Worm (Caenorhabditis elegans): ENCODE data around the gene K09A11.1.

K09A11.1 gene

DNA sequence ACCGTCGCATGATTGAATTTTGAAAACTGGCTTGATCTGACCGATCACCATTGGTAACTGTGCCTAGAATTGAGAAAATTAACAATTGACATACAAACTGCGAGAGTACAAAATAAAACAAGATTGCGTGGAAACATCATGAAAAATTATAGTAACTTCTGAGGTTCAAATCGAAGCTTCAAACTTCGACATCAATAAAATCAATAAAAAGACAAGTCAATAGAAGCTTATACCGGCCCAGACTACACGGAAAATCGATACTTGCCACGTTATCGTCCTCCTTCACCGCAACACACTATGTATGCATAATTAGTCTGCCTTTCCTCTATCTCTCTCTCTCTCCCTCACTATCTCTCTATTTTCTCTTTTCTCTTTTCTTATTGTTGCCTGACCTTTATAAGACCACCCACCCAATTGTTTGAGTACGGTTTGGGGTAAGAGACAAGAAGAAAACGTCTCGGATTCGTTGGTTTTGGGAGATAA, 35.6 kb upstream of the K09A11.1 start, which contains the start of gene skr-21:
Gene skr-21, minus strand, starts transcription at position 51 of the 483 bp plus-strand sequence.
- TF ChIP-seq dpff-1 (tag; optimal IDR thresholded peaks at IDR 0.05) = no peak
- no peak for TF ChIP-seq Y53F4B.3 (GFP tag; IDR thresholded peaks at IDR 0.05)
- no peak for TF ChIP-seq cebp-2 (GFP tag; IDR thresholded peaks at IDR 0.05)
- TF ChIP-seq sea-2 (GFP tag; IDR thresholded peaks at IDR 0.05) = no peak
- no peak for TF ChIP-seq K11D2.4 (GFP tag; IDR thresholded peaks at IDR 0.05)
- no peak for TF ChIP-seq egl-44 (GFP tag; IDR thresholded peaks at IDR 0.05)

DNA sequence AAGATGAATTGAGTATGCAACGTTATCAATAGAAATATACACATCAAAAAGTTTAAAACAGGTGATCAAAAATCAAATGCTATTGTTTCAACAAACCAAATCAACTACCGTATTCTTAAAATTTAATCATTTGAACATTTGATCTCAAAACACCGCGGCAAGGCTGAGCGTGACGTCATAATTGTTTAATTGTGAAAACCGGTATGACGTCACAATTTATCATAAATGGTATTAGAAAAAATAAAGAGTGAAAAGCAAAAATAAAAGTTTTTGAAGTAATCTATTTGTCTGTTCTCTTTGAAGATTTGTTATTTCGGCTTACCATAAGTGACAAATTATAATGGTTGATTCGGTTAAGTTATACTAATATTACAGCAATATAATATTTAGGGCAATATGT, 34.5 kb upstream of the K09A11.1 start:
- TF ChIP-seq snpc-4 (GFP tag; optimal IDR thresholded peaks at IDR 0.05) (no peak), snpc-4 (tag; optimal IDR thresholded peaks at IDR 0.05) (no peak), F22D6.2 (tag; optimal IDR thresholded peaks at IDR 0.05) (no peak), C06A6.2 (GFP tag; conservative IDR thresholded peaks at IDR 0.05) (no peak), zfh-2 (GFP tag; conservative IDR thresholded peaks at IDR 0.05) (no peak), nhr-90 (tag; optimal IDR thresholded peaks at IDR 0.05) (no peak), ztf-3 (GFP tag; optimal IDR thresholded peaks at IDR 0.05) (no peak), madf-10 (tag; optimal IDR thresholded peaks at IDR 0.05) (no peak), egl-44 (GFP tag; IDR thresholded peaks at IDR 0.05) (no peak), ceh-58 (GFP tag; IDR thresholded peaks at IDR 0.05) (no peak), F23B12.7 (tag; optimal IDR thresholded peaks at IDR 0.05; ENCODE audit: insufficient read depth) (no peak), ztf-25 (GFP tag; IDR thresholded peaks at IDR 0.05) (no peak), aptf-2 (GFP tag; conservative IDR thresholded peaks at IDR 0.05) (no peak)

DNA sequence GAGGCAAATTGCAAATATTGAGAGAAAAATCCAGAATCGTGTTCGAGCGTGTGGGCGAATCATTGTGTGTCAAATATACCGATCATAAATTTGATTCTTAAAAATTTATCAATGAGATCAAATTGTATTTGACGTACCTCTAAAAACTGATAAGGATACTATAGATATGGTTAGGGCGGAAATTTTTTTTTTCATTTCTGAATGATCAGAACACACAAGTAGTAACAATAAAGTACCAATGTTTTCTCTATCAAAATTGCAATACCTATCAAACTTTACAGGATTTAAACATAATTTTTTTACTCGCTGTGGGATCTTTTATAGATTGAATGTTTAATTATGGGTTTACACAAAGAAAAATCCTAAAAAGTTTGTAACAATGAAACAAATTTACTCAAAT, 30.0 kb upstream of the K09A11.1 start, which contains the start of gene bgnt-1.5:
Gene bgnt-1.5, minus strand, starts transcription at position 101 of the 400 bp plus-strand sequence.
- TF ChIP-seq nfyb-1 (GFP tag; IDR thresholded peaks at IDR 0.05) (no peak), somi-1 (GFP tag; optimal IDR thresholded peaks at IDR 0.05) (no peak), nhr-90 (tag; optimal IDR thresholded peaks at IDR 0.05) (no peak), let-526 (GFP tag; IDR thresholded peaks at IDR 0.05) (no peak), F10E7.11 (tag; optimal IDR thresholded peaks at IDR 0.05) (no peak), T26A5.8 (tag; optimal IDR thresholded peaks at IDR 0.05) (no peak), ceh-27 (GFP tag; optimal IDR thresholded peaks at IDR 0.05) (no peak), ceh-91 (GFP tag; IDR thresholded peaks at IDR 0.05) (no peak), bed-2 (GFP tag; IDR thresholded peaks at IDR 0.05) (no peak)

DNA sequence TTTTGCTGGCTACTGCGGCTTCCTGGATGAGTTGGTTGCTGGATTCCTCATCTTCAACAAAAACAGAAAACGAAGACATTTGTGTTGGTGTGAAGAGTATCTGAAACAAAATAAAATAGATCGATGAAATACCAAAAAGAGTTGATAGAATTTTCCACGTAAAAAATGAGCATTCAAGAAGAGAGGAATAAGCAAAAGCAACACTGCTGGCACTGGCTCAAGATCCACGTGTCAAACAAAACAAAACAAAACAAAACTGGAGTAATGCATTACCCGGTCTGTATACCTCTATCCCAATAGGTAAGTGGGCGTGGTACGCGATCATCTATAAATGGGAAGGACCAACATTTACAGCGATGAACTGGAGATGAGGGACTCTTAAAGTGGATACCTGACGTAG, 27.4 kb upstream of the K09A11.1 start, which contains the start of gene K08H2.2:
Gene K08H2.2, minus strand, starts transcription at position 101 of the 400 bp plus-strand sequence.
- TF ChIP-seq B0336.3 (GFP tag; IDR thresholded peaks at IDR 0.05) (no peak), Y56A3A.18 (GFP tag; IDR thresholded peaks at IDR 0.05) (no peak), pbrm-1 (GFP tag; IDR thresholded peaks at IDR 0.05) (no peak), T07F8.4 (tag; optimal IDR thresholded peaks at IDR 0.05) (no peak), K11D2.4 (GFP tag; IDR thresholded peaks at IDR 0.05) (no peak), bed-2 (GFP tag; IDR thresholded peaks at IDR 0.05) (no peak), attf-6 (GFP tag; IDR thresholded peaks at IDR 0.05) (no peak), snpc-3.4 (tag; optimal IDR thresholded peaks at IDR 0.05) (no peak)

DNA sequence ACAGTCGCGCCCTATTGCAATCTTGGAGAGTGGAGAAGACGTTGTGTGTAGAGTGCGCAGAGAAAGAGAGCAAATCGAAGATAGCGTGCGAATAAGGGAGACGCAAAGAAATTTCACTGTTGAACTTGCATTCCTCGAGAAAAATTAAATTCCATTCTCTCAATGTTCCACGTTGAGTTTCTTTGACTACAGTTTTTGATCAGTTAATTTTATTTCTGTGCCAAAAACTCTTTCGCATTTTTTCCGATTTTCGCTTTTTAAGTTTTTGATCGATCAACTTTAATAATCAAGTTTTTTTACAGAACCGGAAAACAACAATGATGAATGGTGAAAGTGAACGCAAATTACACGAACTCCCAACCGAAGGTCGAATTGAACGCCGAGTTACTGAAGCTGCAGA, 25.2 kb upstream of the K09A11.1 start, which contains the start of gene K08H2.3:
Gene K08H2.3, plus strand, starts transcription at position 301 of the 400 bp plus-strand sequence.
- TF ChIP-seq ceh-100 (GFP tag; IDR thresholded peaks at IDR 0.05) (no peak), attf-5 (GFP tag; optimal IDR thresholded peaks at IDR 0.05) (no peak), F22D6.2 (tag; optimal IDR thresholded peaks at IDR 0.05) (no peak), snpc-3.4 (tag; optimal IDR thresholded peaks at IDR 0.05) (no peak), bed-1 (GFP tag; IDR thresholded peaks at IDR 0.05) (no peak), lir-1 (GFP tag; conservative IDR thresholded peaks at IDR 0.05) (no peak), lin-35 (GFP tag; optimal IDR thresholded peaks at IDR 0.05) (no peak), unc-130 (GFP tag; optimal IDR thresholded peaks at IDR 0.05) (no peak), mcd-1 (GFP tag; IDR thresholded peaks at IDR 0.05) (no peak), dpff-1 (tag; optimal IDR thresholded peaks at IDR 0.05) (no peak), B0336.3 (GFP tag; IDR thresholded peaks at IDR 0.05) (no peak)

Data from whole organism, young adult.